Worm (Caenorhabditis elegans): ENCODE results near the gene appg-1.

The appg-1 gene

ce11 chrII:10373536-10374169 lies 47.8 kb downstream of the appg-1 start (continued):
- TF ChIP-seq ets-5 (GFP tag; IDR thresholded peaks at IDR 0.05) (no peak), mep-1 (tag; optimal IDR thresholded peaks at IDR 0.05) (peak; percentile 26), fkh-8 (tag; optimal IDR thresholded peaks at IDR 0.05) (no peak), nhr-19 (GFP tag; conservative IDR thresholded peaks at IDR 0.05) (no peak), F16B12.6 (tag; optimal IDR thresholded peaks at IDR 0.05) (no peak), fkh-10 (GFP tag; optimal IDR thresholded peaks at IDR 0.05) (no peak), efl-3 (GFP tag; optimal IDR thresholded peaks at IDR 0.05) (no peak), snu-23 (GFP tag; optimal IDR thresholded peaks at IDR 0.05) (peak; percentile 10), nhr-47 (tag; optimal IDR thresholded peaks at IDR 0.05) (peak; percentile 13), rnt-1 (tag; optimal IDR thresholded peaks at IDR 0.05) (no peak), ceh-8 (GFP tag; optimal IDR thresholded peaks at IDR 0.05) (peak; percentile 38), nhr-90 (tag; optimal IDR thresholded peaks at IDR 0.05; ENCODE audit: poor library complexity) (no peak), efl-1 (optimal IDR thresholded peaks at IDR 0.05) (no peak), efl-1 (GFP tag; optimal IDR thresholded peaks at IDR 0.05 in 1 of 2) (no peak), vab-15 (tag; optimal IDR thresholded peaks at IDR 0.05) (no peak), elt-2 (tag; optimal IDR thresholded peaks at IDR 0.05) (no peak), lin-35 (GFP tag; optimal IDR thresholded peaks at IDR 0.05) (no peak), nhr-28 (tag; optimal IDR thresholded peaks at IDR 0.05) (no peak), hlh-17 (GFP tag; optimal IDR thresholded peaks at IDR 0.05; ENCODE audit: borderline replicate concordance) (no peak), lir-3 (tag; optimal IDR thresholded peaks at IDR 0.05; ENCODE audit: poor library complexity) (no peak), nhr-12 (tag; optimal IDR thresholded peaks at IDR 0.05) (no peak), dsc-1 (tag; optimal IDR thresholded peaks at IDR 0.05) (peak; percentile 9)

ce11 chrII:10374776-10375175 lies 48.9 kb downstream of the appg-1 start:
- no peak for TF ChIP-seq ets-5 (GFP tag; IDR thresholded peaks at IDR 0.05)
- TF ChIP-seq nhr-90 (tag; optimal IDR thresholded peaks at IDR 0.05; ENCODE audit: poor library complexity): no peak
- no peak for TF ChIP-seq unc-62 (GFP tag; optimal IDR thresholded peaks at IDR 0.05)
- TF ChIP-seq fkh-8 (tag; optimal IDR thresholded peaks at IDR 0.05): no peak
- no peak for TF ChIP-seq aha-1 (tag; optimal IDR thresholded peaks at IDR 0.05)
- TF ChIP-seq nhr-85 (tag): no peak
- TF ChIP-seq irx-1 (tag; optimal IDR thresholded peaks at IDR 0.05): no peak
- no peak for TF ChIP-seq egl-13 (tag; optimal IDR thresholded peaks at IDR 0.05)
- no peak for TF ChIP-seq efl-1 (optimal IDR thresholded peaks at IDR 0.05)
- no peak for TF ChIP-seq efl-1 (GFP tag; optimal IDR thresholded peaks at IDR 0.05 in 1 of 2)
- no peak for TF ChIP-seq nhr-237 (tag; optimal IDR thresholded peaks at IDR 0.05)
- TF ChIP-seq unc-86 (tag; optimal IDR thresholded peaks at IDR 0.05): no peak
- TF ChIP-seq lin-13 (GFP tag; optimal IDR thresholded peaks at IDR 0.05): no peak
- no peak for TF ChIP-seq skn-1 (tag; optimal IDR thresholded peaks at IDR 0.05)
- no peak for TF ChIP-seq fos-1 (tag; optimal IDR thresholded peaks at IDR 0.05)
- TF ChIP-seq lin-14 (GFP tag; optimal IDR thresholded peaks at IDR 0.05): no peak
- no peak for TF ChIP-seq C16A3.4 (tag; optimal IDR thresholded peaks at IDR 0.05)
- TF ChIP-seq vab-15 (tag; optimal IDR thresholded peaks at IDR 0.05): no peak
- TF ChIP-seq pax-3 (tag; optimal IDR thresholded peaks at IDR 0.05): no peak

ce11 chrII:10377901-10378300 lies 52.1 kb downstream of the appg-1 start:
- TF ChIP-seq nhr-19 (GFP tag; conservative IDR thresholded peaks at IDR 0.05) (0 out of 2 replicates have a peak, but pooled peaks have one; percentile 5), blmp-1 (tag; optimal IDR thresholded peaks at IDR 0.05) (peak; percentile 78), lin-14 (GFP tag; optimal IDR thresholded peaks at IDR 0.05) (peak; percentile 40), nhr-20 (tag; optimal IDR thresholded peaks at IDR 0.05) (no peak), pag-3 (tag; optimal IDR thresholded peaks at IDR 0.05; ENCODE audit: borderline replicate concordance, insufficient read depth) (peak; percentile 65), snu-23 (GFP tag; optimal IDR thresholded peaks at IDR 0.05) (peak; percentile 28), efl-1 (optimal IDR thresholded peaks at IDR 0.05) (no peak), efl-1 (GFP tag; optimal IDR thresholded peaks at IDR 0.05 in 1 of 2) (peak in 1 of 2 experiments; percentile 71), rnt-1 (tag; optimal IDR thresholded peaks at IDR 0.05) (peak; percentile 33), nhr-84 (tag; optimal IDR thresholded peaks at IDR 0.05) (no peak)

Data from whole organism, L1 larva.